Fruit fly (Drosophila melanogaster) whole organism, wandering third instar larva: ENCODE results near the gene nan.

Experiments
- Abd-B ChIP-seq: fragments of >200 bp; optimal IDR thresholded peaks from 2 replicates; lab custom pipeline; 2017; ENCODE audit warnings: missing biosample characterization, missing genetic modification characterization
- Hnf4 ChIP-seq: fragments of 200-800 bp; sonication (Bioruptor generic); optimal IDR thresholded peaks from 2 replicates; lab custom pipeline; 2016; ENCODE audit warnings: missing biosample characterization, mild to moderate bottlenecking, missing genetic modification characterization
- Hr78 ChIP-seq: fragments of >200 bp; optimal IDR thresholded peaks from 2 replicates; lab custom pipeline; 2017; ENCODE audit warnings: missing biosample characterization, missing genetic modification characterization
- Jra ChIP-seq: sonication (Bioruptor generic); optimal IDR thresholded peaks from 2 replicates; lab custom pipeline; 2016; ENCODE audit warnings: missing biosample characterization, missing genetic modification characterization
- fru ChIP-seq: fragments of 200-800 bp; sonication (Bioruptor generic); optimal IDR thresholded peaks from 3 replicates; lab custom pipeline; 2016; ENCODE audit warnings: missing biosample characterization, mild to moderate bottlenecking, missing genetic modification characterization
- psq ChIP-seq: fragments of 200-800 bp; sonication (Bioruptor generic); optimal IDR thresholded peaks from 3 replicates; lab custom pipeline; 2017; ENCODE audit warnings: missing biosample characterization, mild to moderate bottlenecking, missing genetic modification characterization, moderate library complexity
- sage ChIP-seq: fragments of 200-800 bp; sonication (Bioruptor generic); optimal IDR thresholded peaks from 2 replicates; lab custom pipeline; 2016; ENCODE audit warnings: missing biosample characterization, mild to moderate bottlenecking, missing genetic modification characterization
- tai ChIP-seq: sonication (Bioruptor generic); optimal IDR thresholded peaks from 2 replicates; lab custom pipeline; 2016; ENCODE audit warnings: missing biosample characterization, missing genetic modification characterization
- usp ChIP-seq: fragments of >200 bp; optimal IDR thresholded peaks from 2 replicates; lab custom pipeline; 2017; ENCODE audit warnings: missing biosample characterization, missing genetic modification characterization

dm6 chr3L:14198216-14198615, 8.8 kb upstream of the nan start:
- TF ChIP-seq psq (GFP tag; lab: Kevin White, UChicago), result no peak
- no peak for TF ChIP-seq fru (GFP tag; lab: Kevin White, UChicago)
- TF ChIP-seq Jra, result no peak
- TF ChIP-seq usp (GFP tag; lab: Kevin White, UChicago), result no peak
- no peak for TF ChIP-seq Hr78
- no peak for TF ChIP-seq sage (GFP tag; lab: Kevin White, UChicago)
- no peak for TF ChIP-seq Abd-B (GFP tag; lab: Kevin White, UChicago)
- TF ChIP-seq Hnf4 (GFP tag; lab: Kevin White, UChicago), result no peak
- no peak for TF ChIP-seq tai (GFP tag; lab: Kevin White, UChicago)
